Fruit fly (Drosophila melanogaster) S2 (cell line): ENCODE measurements around the gene CG43400.

Source experiments
- CG8478 ChIP-seq: fragments of >200 bp; optimal IDR thresholded peaks from 2 replicates; lab custom pipeline; 2018
- CTCF ChIP-seq, 2 experiments: fragments of >200 bp; optimal IDR thresholded peaks; 2 replicates each; lab custom pipeline; 2018

Gene CG43400

dm6 chr2L:8528318-8528717, 37.8 kb downstream of the CG43400 start, which contains the start of the genes lmgA and lmgB:
TSS of gene lmgA (minus strand) at chr2L:8528618.
TSS of gene lmgB (minus strand) at chr2L:8528618.
- no peak for TF ChIP-seq CTCF (optimal IDR thresholded peaks at IDR 0.05; lab: Kevin White, UChicago)
- no peak for TF ChIP-seq CG8478 (lab: Kevin White, UChicago)

DNA sequence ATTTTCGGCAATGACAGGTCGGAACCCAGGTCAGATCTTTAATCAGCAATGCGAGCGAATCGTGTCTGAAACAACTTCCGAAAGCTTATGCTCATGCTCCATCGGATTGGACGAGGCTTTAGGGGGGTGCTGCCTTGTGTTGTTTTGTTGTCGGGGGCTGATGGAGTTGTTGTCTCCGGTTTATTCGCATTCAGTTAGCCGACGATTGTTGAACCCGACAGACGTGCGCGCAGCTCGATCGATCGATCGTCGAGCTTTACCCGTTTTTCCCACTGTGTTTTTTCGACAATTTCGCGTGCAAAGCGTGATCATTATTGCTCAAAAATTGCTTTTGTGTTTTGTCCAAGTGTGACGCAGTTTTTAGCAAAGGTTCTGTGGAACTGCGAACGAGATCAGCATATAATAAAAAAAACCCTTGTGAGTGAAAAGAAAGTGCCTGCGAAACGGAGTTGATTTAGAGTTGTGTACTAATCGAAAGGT, 38.5 kb downstream of the CG43400 start, which contains the start of gene CG17834:
Gene CG17834 (plus strand): TSS at position 191 of the 480 bp plus-strand sequence.
- TF ChIP-seq CG8478 (lab: Kevin White, UChicago) = no peak

dm6 chr2L:8530189-8530588, 39.6 kb downstream of the CG43400 start:
- TF ChIP-seq CG8478 (lab: Kevin White, UChicago) (no peak), CTCF (optimal IDR thresholded peaks at IDR 0.05; lab: Kevin White, UChicago) (no peak)

DNA sequence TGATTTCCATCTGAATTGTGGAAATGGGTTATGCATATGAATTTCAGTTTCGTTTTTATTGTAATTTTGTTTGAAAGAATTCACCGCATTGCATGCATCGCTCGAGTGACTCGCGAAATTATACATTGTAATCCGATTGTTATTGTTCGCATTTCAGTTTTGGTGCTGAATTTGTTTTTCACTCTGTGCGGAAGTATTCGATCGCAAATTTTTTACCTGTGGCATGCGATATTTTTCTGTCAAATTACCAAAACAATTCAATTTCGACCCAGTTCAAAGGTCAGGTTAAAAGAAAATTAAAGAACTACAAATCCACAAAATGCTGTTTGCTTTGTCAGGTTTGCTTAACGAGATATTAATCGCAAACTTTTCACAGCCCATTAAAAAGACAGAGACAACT, 42.3 kb downstream of the CG43400 start:
- TF ChIP-seq CTCF (optimal IDR thresholded peaks at IDR 0.05; lab: Kevin White, UChicago) (no peak), CG8478 (lab: Kevin White, UChicago) (no peak)

DNA sequence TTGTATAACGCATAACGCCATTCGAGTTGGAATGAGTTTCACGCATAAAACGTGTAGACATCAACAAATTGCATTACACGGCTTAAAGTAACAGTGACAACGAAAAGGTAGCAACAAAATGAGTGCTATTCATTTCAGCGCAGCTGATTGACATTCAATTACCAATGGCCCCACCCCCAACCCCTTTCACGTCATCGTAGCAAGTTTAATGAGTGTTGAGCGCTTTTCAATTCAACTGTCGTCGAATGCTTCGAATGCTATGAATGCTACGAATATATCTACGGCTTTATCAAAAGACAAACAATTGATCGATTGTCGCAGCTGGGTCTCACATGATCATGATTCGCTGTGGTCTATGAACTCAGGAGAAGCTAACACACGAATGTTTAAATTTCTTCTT, 43.1 kb downstream of the CG43400 start:
- TF ChIP-seq CTCF (optimal IDR thresholded peaks at IDR 0.05; lab: Kevin White, UChicago) (no peak), CG8478 (lab: Kevin White, UChicago) (no peak)

dm6 chr2L:8534118-8534514, 43.6 kb downstream of the CG43400 start:
- TF ChIP-seq CTCF (optimal IDR thresholded peaks at IDR 0.05; lab: Kevin White, UChicago) (no peak), CG8478 (lab: Kevin White, UChicago) (no peak)

dm6 chr2L:8534515-8535295, 44.2 kb downstream of the CG43400 start:
- TF ChIP-seq CG8478 (lab: Kevin White, UChicago) (no peak), CTCF (optimal IDR thresholded peaks at IDR 0.05; lab: Kevin White, UChicago) (no peak)

DNA sequence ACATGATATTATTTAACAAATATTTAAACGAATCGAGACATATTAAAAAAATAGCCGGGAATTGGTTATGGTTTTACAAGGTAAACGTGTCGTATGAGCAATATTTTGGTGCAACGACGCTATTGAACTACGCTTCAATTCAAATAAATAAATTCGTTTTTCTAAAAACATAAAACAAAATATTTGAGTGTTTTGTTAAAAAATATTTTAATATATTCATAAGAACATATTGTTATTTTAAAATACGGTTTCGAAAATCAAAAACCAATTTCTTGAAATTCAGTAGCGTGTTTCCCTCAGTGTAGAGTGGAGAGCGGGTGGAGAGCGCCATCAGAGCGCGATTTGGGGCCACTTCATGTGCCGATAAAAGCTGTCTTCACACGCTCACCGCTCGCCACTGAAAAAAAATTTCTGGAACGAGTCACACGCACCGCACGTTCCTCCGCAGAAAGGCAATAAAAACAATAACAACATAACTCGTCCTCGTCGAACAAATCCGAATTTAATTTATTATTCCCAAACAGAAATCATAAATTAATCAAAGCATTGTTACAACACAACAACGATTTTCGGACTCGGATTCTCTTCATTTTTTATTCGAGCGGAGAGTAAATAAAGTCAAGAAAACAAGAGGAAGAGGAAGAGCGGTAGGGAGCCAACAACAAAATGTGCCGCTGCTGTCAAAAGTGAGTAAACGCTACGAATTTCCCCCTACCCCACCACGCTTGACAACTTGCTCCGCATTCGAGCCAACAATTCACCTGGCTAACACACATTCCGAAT, 45.0 kb downstream of the CG43400 start:
- TF ChIP-seq CTCF (optimal IDR thresholded peaks at IDR 0.05; lab: Kevin White, UChicago) = no peak
- no peak for TF ChIP-seq CG8478 (lab: Kevin White, UChicago)

dm6 chr2L:8538449-8539050, 48.0 kb downstream of the CG43400 start:
- no peak for TF ChIP-seq CG8478 (lab: Kevin White, UChicago)
- TF ChIP-seq CTCF (optimal IDR thresholded peaks at IDR 0.05; lab: Kevin White, UChicago) = no peak
